Worm (Caenorhabditis elegans): ENCODE data around the gene F09E10.6.

DNA sequence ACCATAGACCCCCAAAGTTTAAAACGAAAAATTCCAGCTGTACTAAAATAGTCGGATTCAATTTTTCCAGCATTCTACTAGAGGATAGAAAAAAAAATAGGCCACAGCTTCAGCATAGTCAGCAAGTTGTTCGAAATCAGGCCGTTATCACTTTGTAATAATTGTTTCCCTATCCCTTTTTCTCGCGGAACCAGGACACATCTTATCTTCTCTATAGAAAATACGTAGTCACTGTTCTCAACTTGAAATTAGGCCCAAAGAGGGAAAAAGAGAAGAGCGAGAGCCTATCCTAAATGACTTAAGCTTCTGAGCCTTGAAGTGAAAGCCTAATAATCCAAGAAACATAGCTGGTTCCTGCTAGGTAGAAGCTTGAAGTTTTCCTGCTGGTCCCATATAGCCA lies 51.8 kb downstream of the F09E10.6 start:
- TF ChIP-seq Y53G8AR.9 (GFP tag; conservative IDR thresholded peaks at IDR 0.05) (no peak), pha-4 (tag; optimal IDR thresholded peaks at IDR 0.05) (no peak)

All from whole organism, young adult.